Fruit fly (Drosophila melanogaster) whole organism, embryonic: Measurements from ENCODE around the gene Mob3.

Experiments used
- Bteb2 ChIP-seq: fragments of 200-800 bp; sonication (Bioruptor generic); optimal IDR thresholded peaks from 2 replicates; lab custom pipeline; 2016; ENCODE audit warnings: missing biosample characterization, missing genetic modification characterization
- CG10147 ChIP-seq: fragments of 200-800 bp; sonication (Bioruptor generic); optimal IDR thresholded peaks from 2 replicates; lab custom pipeline; 2019; ENCODE audit warnings: missing biosample characterization, mild to moderate bottlenecking, missing genetic modification characterization, moderate library complexity
- CG11560 ChIP-seq: fragments of 200-800 bp; sonication (Bioruptor generic); IDR thresholded peaks from 3 replicates; pipeline ENCODE4 v1.3.6; 2022; ENCODE audit warnings: missing biosample characterization, missing genetic modification characterization
- CG17359 ChIP-seq: fragments of 200-800 bp; sonication (Bioruptor generic); optimal IDR thresholded peaks from 3 replicates; lab custom pipeline; 2018; ENCODE audit warnings: missing biosample characterization, mild to moderate bottlenecking, missing genetic modification characterization, moderate library complexity
- CG1832 ChIP-seq: fragments of 200-800 bp; sonication (Bioruptor generic); optimal IDR thresholded peaks from 2 replicates; lab custom pipeline; 2017; ENCODE audit warnings: missing biosample characterization, mild to moderate bottlenecking, missing genetic modification characterization, inconsistent platforms
- CG32532 ChIP-seq: fragments of 200-800 bp; sonication (Bioruptor generic); IDR thresholded peaks from 2 replicates; pipeline ENCODE4 v1.3.6; 2022; ENCODE audit warnings: missing biosample characterization, missing genetic modification characterization
- CG33557 ChIP-seq: fragments of 200-800 bp; sonication (Bioruptor generic); optimal IDR thresholded peaks from 2 replicates; lab custom pipeline; 2019; ENCODE audit warnings: missing biosample characterization, mild to moderate bottlenecking, missing genetic modification characterization, moderate library complexity
- CG4328 ChIP-seq: fragments of 200-800 bp; sonication (Bioruptor generic); optimal IDR thresholded peaks from 3 replicates; lab custom pipeline; 2017; ENCODE audit warnings: missing biosample characterization, missing genetic modification reagents, missing genetic modification characterization
- CG4707 ChIP-seq: fragments of 200-800 bp; sonication (Bioruptor generic); optimal IDR thresholded peaks from 2 replicates; lab custom pipeline; 2018; ENCODE audit warnings: missing biosample characterization, mild to moderate bottlenecking, missing genetic modification characterization, moderate library complexity
- CG4730 ChIP-seq: fragments of 200-800 bp; sonication (Bioruptor generic); IDR thresholded peaks from 2 replicates; pipeline ENCODE4 v1.3.6; 2022; ENCODE audit warnings: missing biosample characterization, missing genetic modification characterization
- CG4820 ChIP-seq: fragments of 200-800 bp; sonication (Bioruptor generic); optimal IDR thresholded peaks from 3 replicates; lab custom pipeline; 2016; ENCODE audit warnings: missing biosample characterization, missing genetic modification characterization
- CG6175 ChIP-seq: fragments of 200-800 bp; sonication (Bioruptor generic); IDR thresholded peaks from 3 replicates; pipeline ENCODE4 v1.3.6; 2022; ENCODE audit warnings: missing biosample characterization, missing genetic modification characterization
- CG6854 ChIP-seq: fragments of 200-800 bp; sonication (Bioruptor generic); optimal IDR thresholded peaks from 3 replicates; lab custom pipeline; 2017; ENCODE audit warnings: missing biosample characterization, mild to moderate bottlenecking, missing genetic modification characterization
- CG8089 ChIP-seq: fragments of 200-800 bp; sonication (Bioruptor generic); optimal IDR thresholded peaks from 3 replicates; lab custom pipeline; 2016; ENCODE audit warnings: missing biosample characterization, missing genetic modification characterization
- CG8359 ChIP-seq: fragments of 200-800 bp; sonication (Bioruptor generic); optimal IDR thresholded peaks from 2 replicates; lab custom pipeline; 2017; ENCODE audit warnings: missing biosample characterization, mild to moderate bottlenecking, missing genetic modification characterization, borderline replicate concordance
- CG8478 ChIP-seq: fragments of >200 bp; optimal IDR thresholded peaks from 2 replicates; lab custom pipeline; 2018
- CG8765 ChIP-seq: fragments of 200-800 bp; sonication (Bioruptor generic); IDR thresholded peaks from 2 replicates; pipeline ENCODE4 v1.3.6; 2022; ENCODE audit warnings: missing biosample characterization, missing genetic modification characterization
- CG8944 ChIP-seq: fragments of 200-800 bp; sonication (Bioruptor generic); optimal IDR thresholded peaks from 3 replicates; lab custom pipeline; 2016; ENCODE audit warnings: missing biosample characterization, missing genetic modification characterization
- CG9932 ChIP-seq: fragments of 200-800 bp; sonication (Bioruptor generic); IDR thresholded peaks from 2 replicates; pipeline ENCODE4 v1.3.6; 2022; ENCODE audit warnings: missing biosample characterization, missing genetic modification characterization
- CoRest ChIP-seq: fragments of 200-800 bp; sonication (Bioruptor generic); optimal IDR thresholded peaks from 3 replicates; lab custom pipeline; 2018; ENCODE audit warnings: missing biosample characterization, mild to moderate bottlenecking, missing genetic modification characterization, moderate library complexity
- Dek ChIP-seq: fragments of 200-800 bp; sonication (Bioruptor generic); optimal IDR thresholded peaks from 3 replicates; lab custom pipeline; 2019; ENCODE audit warnings: missing biosample characterization, mild to moderate bottlenecking, missing genetic modification characterization, moderate library complexity
- HLH54F ChIP-seq: fragments of 200-800 bp; sonication (Bioruptor generic); optimal IDR thresholded peaks from 3 replicates; lab custom pipeline; 2016; ENCODE audit warnings: missing biosample characterization, missing genetic modification characterization
- Hsf ChIP-seq: fragments of 200-800 bp; sonication (Bioruptor generic); optimal IDR thresholded peaks from 3 replicates; lab custom pipeline; 2016; ENCODE audit warnings: missing biosample characterization, missing genetic modification characterization
- Jarid2 ChIP-seq: fragments of 200-800 bp; sonication (Bioruptor generic); optimal IDR thresholded peaks from 3 replicates; lab custom pipeline; 2017; ENCODE audit warnings: mild to moderate bottlenecking, missing biosample characterization, missing genetic modification reagents, missing genetic modification characterization
- Kr ChIP-seq: fragments of 200-800 bp; sonication (Bioruptor generic); optimal IDR thresholded peaks from 2 replicates; lab custom pipeline; 2017; ENCODE audit warnings: missing biosample characterization, mild to moderate bottlenecking, missing genetic modification characterization
- Meics ChIP-seq: fragments of 200-800 bp; sonication (Bioruptor generic); optimal IDR thresholded peaks from 2 replicates; lab custom pipeline; 2017; ENCODE audit warnings: missing biosample characterization, mild to moderate bottlenecking, missing genetic modification characterization
- Mes4 ChIP-seq: fragments of 200-800 bp; sonication (Bioruptor generic); optimal IDR thresholded peaks from 2 replicates; lab custom pipeline; 2016; ENCODE audit warnings: missing biosample characterization, missing genetic modification characterization
- NC2α ChIP-seq: fragments of 200-800 bp; sonication (Bioruptor generic); optimal IDR thresholded peaks from 2 replicates; lab custom pipeline; 2016; ENCODE audit warnings: missing biosample characterization, missing genetic modification characterization
- NC2β ChIP-seq: fragments of 200-800 bp; sonication (Bioruptor generic); optimal IDR thresholded peaks from 2 replicates; lab custom pipeline; 2016; ENCODE audit warnings: missing biosample characterization, missing genetic modification characterization
- NFAT ChIP-seq: fragments of 200-800 bp; sonication (Bioruptor generic); IDR thresholded peaks from 2 replicates; pipeline ENCODE4 v1.3.6; 2022; ENCODE audit warnings: missing biosample characterization, missing genetic modification characterization
- Neu2 ChIP-seq: fragments of 200-800 bp; sonication (Bioruptor generic); optimal IDR thresholded peaks from 3 replicates; lab custom pipeline; 2016; ENCODE audit warnings: missing biosample characterization, missing genetic modification characterization, borderline replicate concordance
- Nf-YA ChIP-seq: fragments of 200-800 bp; sonication (Bioruptor generic); IDR thresholded peaks from 2 replicates; pipeline ENCODE4 v1.3.6; 2022; ENCODE audit warnings: missing biosample characterization, missing genetic modification characterization
- NfI ChIP-seq: fragments of 200-800 bp; sonication (Bioruptor generic); optimal IDR thresholded peaks from 3 replicates; lab custom pipeline; 2018; ENCODE audit warnings: missing biosample characterization, mild to moderate bottlenecking, missing genetic modification characterization, moderate library complexity
- Oli ChIP-seq: fragments of 200-800 bp; sonication (Bioruptor generic); optimal IDR thresholded peaks from 2 replicates; lab custom pipeline; 2018; ENCODE audit warnings: missing biosample characterization, mild to moderate bottlenecking, missing genetic modification characterization, moderate library complexity
- Stat92E ChIP-seq, 3 experiments: fragments of >200 bp in 2 of 3; fragments of 200-800 bp in 1 of 3; sonication (Bioruptor generic) in 1 of 3; optimal IDR thresholded peaks; 2 replicates each; lab custom pipeline; 2017 to 2019; ENCODE audit warnings: missing biosample characterization in 3 of 3, missing genetic modification characterization in 3 of 3, mild to moderate bottlenecking in 1 of 3, moderate library complexity in 1 of 3
- ase ChIP-seq: fragments of 200-800 bp; sonication (Bioruptor generic); IDR thresholded peaks from 3 replicates; pipeline ENCODE4 v1.3.6; 2022; ENCODE audit warnings: missing biosample characterization, missing genetic modification characterization
- bcd ChIP-seq: fragments of 200-800 bp; sonication (Bioruptor generic); optimal IDR thresholded peaks from 2 replicates; lab custom pipeline; 2017; ENCODE audit warnings: missing biosample characterization, mild to moderate bottlenecking, missing genetic modification characterization
- crol ChIP-seq: fragments of 200-800 bp; sonication (Bioruptor generic); IDR thresholded peaks from 2 replicates; pipeline ENCODE4 v1.3.6; 2022; ENCODE audit warnings: missing biosample characterization, missing genetic modification characterization
- dimm ChIP-seq: fragments of 200-800 bp; sonication (Bioruptor generic); IDR thresholded peaks from 2 replicates; pipeline ENCODE4 v1.3.6; 2022; ENCODE audit warnings: missing biosample characterization, missing genetic modification characterization
- gcm2 ChIP-seq: fragments of 200-800 bp; sonication (Bioruptor generic); optimal IDR thresholded peaks from 2 replicates; lab custom pipeline; 2016; ENCODE audit warnings: missing biosample characterization, missing genetic modification characterization
- gro ChIP-seq: fragments of 200-800 bp; sonication (Bioruptor generic); optimal IDR thresholded peaks from 2 replicates; lab custom pipeline; 2016; ENCODE audit warnings: missing biosample characterization, missing genetic modification characterization
- her ChIP-seq: fragments of 200-800 bp; sonication (Bioruptor generic); optimal IDR thresholded peaks from 2 replicates; lab custom pipeline; 2016; ENCODE audit warnings: missing biosample characterization, missing genetic modification characterization
- kay ChIP-seq: fragments of 200-800 bp; sonication (Bioruptor generic); optimal IDR thresholded peaks from 2 replicates; lab custom pipeline; 2016; ENCODE audit warnings: missing biosample characterization, missing genetic modification characterization
- luna ChIP-seq: fragments of 200-800 bp; sonication (Bioruptor generic); optimal IDR thresholded peaks from 2 replicates; lab custom pipeline; 2016; ENCODE audit warnings: missing biosample characterization, missing genetic modification characterization
- mld ChIP-seq: fragments of 200-800 bp; sonication (Bioruptor generic); IDR thresholded peaks from 3 replicates; pipeline ENCODE4 v1.3.6; 2022; ENCODE audit warnings: missing biosample characterization, missing genetic modification characterization; ENCODE audit not compliant: partially characterized antibody
- org-1 ChIP-seq: fragments of 200-800 bp; sonication (Bioruptor generic); optimal IDR thresholded peaks from 2 replicates; lab custom pipeline; 2017; ENCODE audit warnings: missing biosample characterization, missing genetic modification characterization
- peb ChIP-seq: fragments of 200-800 bp; sonication (Bioruptor generic); IDR thresholded peaks from 2 replicates; pipeline ENCODE4 v1.3.6; 2022; ENCODE audit warnings: missing biosample characterization, missing genetic modification characterization
- pita ChIP-seq: fragments of 200-800 bp; sonication (Bioruptor generic); optimal IDR thresholded peaks from 2 replicates; lab custom pipeline; 2017; ENCODE audit warnings: missing biosample characterization, mild to moderate bottlenecking, missing genetic modification characterization
- ssp ChIP-seq: fragments of 200-800 bp; sonication (Bioruptor generic); IDR thresholded peaks from 2 replicates; pipeline ENCODE4 v1.3.6; 2022; ENCODE audit warnings: missing biosample characterization, missing genetic modification characterization
- stc ChIP-seq: fragments of 200-800 bp; sonication (Bioruptor generic); IDR thresholded peaks from 2 replicates; pipeline ENCODE4 v1.3.6; 2022; ENCODE audit warnings: missing biosample characterization, missing genetic modification characterization
- tgo ChIP-seq: fragments of 200-800 bp; sonication (Bioruptor generic); IDR thresholded peaks from 3 replicates; pipeline ENCODE4 v1.3.6; 2022; ENCODE audit warnings: missing biosample characterization, missing genetic modification characterization
- tna ChIP-seq: fragments of 200-800 bp; sonication (Bioruptor generic); IDR thresholded peaks from 2 replicates; pipeline ENCODE4 v1.3.6; 2022; ENCODE audit warnings: missing biosample characterization, missing genetic modification characterization; ENCODE audit not compliant: partially characterized antibody
- vnd ChIP-seq: fragments of 200-800 bp; sonication (Bioruptor generic); IDR thresholded peaks from 3 replicates; pipeline ENCODE4 v1.3.6; 2022; ENCODE audit warnings: missing biosample characterization, missing genetic modification characterization; ENCODE audit not compliant: partially characterized antibody

Gene Mob3

dm6 chr2L:10303786-10304185, 38.6 kb downstream of the Mob3 start, which contains the start of gene nmd (continued):
- TF ChIP-seq NfI (GFP tag; lab: Kevin White, UChicago), result peak; percentile 20
- TF ChIP-seq Nf-YA (GFP tag; lab: Robert Waterston, UW), result no peak
- no peak for TF ChIP-seq crol
- no peak for TF ChIP-seq CG4707 (GFP tag; lab: Kevin White, UChicago)
- TF ChIP-seq bcd (GFP tag; lab: Kevin White, UChicago), result no peak
- no peak for TF ChIP-seq Meics (GFP tag; lab: Kevin White, UChicago)
- no peak for TF ChIP-seq NC2α
- TF ChIP-seq CG8478 (lab: Kevin White, UChicago), result no peak
- no peak for TF ChIP-seq Oli
- TF ChIP-seq kay (GFP tag; lab: Kevin White, UChicago), result no peak
- TF ChIP-seq ssp (GFP tag; lab: Robert Waterston, UW), result no peak
- TF ChIP-seq tgo, result no peak
- no peak for TF ChIP-seq CG1832 (GFP tag; lab: Kevin White, UChicago)
- no peak for TF ChIP-seq CG6854 (GFP tag; lab: Kevin White, UChicago)
- no peak for TF ChIP-seq luna (GFP tag; lab: Kevin White, UChicago)
- TF ChIP-seq Neu2 (GFP tag; lab: Kevin White, UChicago), result no peak
- TF ChIP-seq Jarid2 (GFP tag; lab: Kevin White, UChicago), result no peak
- no peak for TF ChIP-seq stc (GFP tag; lab: Robert Waterston, UW)
- no peak for TF ChIP-seq her (GFP tag; lab: Kevin White, UChicago)
- no peak for TF ChIP-seq Kr
- no peak for TF ChIP-seq peb (GFP tag; lab: Robert Waterston, UW)
- TF ChIP-seq CG17359, result no peak
- peak; percentile 12; the same call in 1 of the 2 replicates for TF ChIP-seq tna (GFP tag; lab: Robert Waterston, UW)
- TF ChIP-seq Hsf, result no peak
- no peak for TF ChIP-seq mld (GFP tag; lab: Robert Waterston, UW)
- no peak for TF ChIP-seq Mes4
- TF ChIP-seq CoRest (tag; lab: Kevin White, UChicago), result peak; percentile 24
- TF ChIP-seq CG11560 (tag; lab: Robert Waterston, UW), result no peak
- no peak for TF ChIP-seq ase (GFP tag; lab: Robert Waterston, UW)
- TF ChIP-seq NC2β (GFP tag; lab: Kevin White, UChicago), result peak; percentile 16
- TF ChIP-seq org-1 (GFP tag; lab: Kevin White, UChicago), result no peak
- no peak for TF ChIP-seq CG8765 (GFP tag; lab: Robert Waterston, UW)
- no peak for TF ChIP-seq CG8944 (GFP tag; lab: Kevin White, UChicago)
- no peak for TF ChIP-seq pita (GFP tag; lab: Kevin White, UChicago)
- no peak for TF ChIP-seq CG4328 (GFP tag; lab: Kevin White, UChicago)
- no peak for TF ChIP-seq CG10147 (GFP tag; lab: Kevin White, UChicago)
- no peak for TF ChIP-seq gro (GFP tag; lab: Kevin White, UChicago)
- TF ChIP-seq CG8359 (GFP tag; lab: Kevin White, UChicago), result no peak
- TF ChIP-seq vnd (GFP tag; lab: Robert Waterston, UW), result no peak
- TF ChIP-seq gcm2, result no peak
- no peak for TF ChIP-seq CG8089 (GFP tag; lab: Kevin White, UChicago)
- no peak for TF ChIP-seq CG4730
- TF ChIP-seq Stat92E (GFP tag; optimal IDR thresholded peaks at IDR 0.05; lab: Kevin White, UChicago), result no peak
- no peak for TF ChIP-seq dimm (GFP tag; lab: Robert Waterston, UW)
- no peak for TF ChIP-seq Bteb2 (GFP tag; lab: Kevin White, UChicago)
- TF ChIP-seq CG6175 (GFP tag; lab: Robert Waterston, UW), result no peak
- TF ChIP-seq CG9932 (GFP tag; lab: Robert Waterston, UW), result no peak; the same call in 1 of the 2 replicates
- TF ChIP-seq CG32532 (GFP tag; lab: Robert Waterston, UW), result no peak
- peak; percentile 48 for TF ChIP-seq Dek (tag; lab: Kevin White, UChicago)
- TF ChIP-seq HLH54F, result no peak
- no peak for TF ChIP-seq CG4820 (GFP tag; lab: Kevin White, UChicago)
- TF ChIP-seq CG33557, result no peak
- TF ChIP-seq NFAT (GFP tag; lab: Robert Waterston, UW), result no peak
